Fruit fly (Drosophila melanogaster) whole organism, adult: ENCODE results near the gene CG43448.

Source experiments
- CG11617 ChIP-seq: fragments of 200-800 bp; sonication (Bioruptor generic); optimal IDR thresholded peaks from 2 replicates; lab custom pipeline; 2017; ENCODE audit warnings: mild to moderate bottlenecking, missing biosample characterization, missing genetic modification reagents, missing genetic modification characterization
- CG1620 ChIP-seq: fragments of 200-800 bp; sonication (Bioruptor generic); optimal IDR thresholded peaks from 2 replicates; lab custom pipeline; 2016; ENCODE audit warnings: missing biosample characterization, missing genetic modification characterization
- CG5204 ChIP-seq: fragments of 200-800 bp; sonication (Bioruptor generic); optimal IDR thresholded peaks from 2 replicates; lab custom pipeline; 2016; ENCODE audit warnings: missing biosample characterization, missing genetic modification characterization
- CG7045 ChIP-seq: fragments of 200-800 bp; sonication (Bioruptor generic); optimal IDR thresholded peaks from 2 replicates; lab custom pipeline; 2017; ENCODE audit warnings: missing biosample characterization, mild to moderate bottlenecking, missing genetic modification characterization
- Hr96 ChIP-seq: fragments of 200-800 bp; sonication (Bioruptor generic); optimal IDR thresholded peaks from 2 replicates; lab custom pipeline; 2016; ENCODE audit warnings: missing biosample characterization, missing genetic modification characterization
- bab1 ChIP-seq: fragments of 200-800 bp; sonication (Bioruptor generic); optimal IDR thresholded peaks from 3 replicates; lab custom pipeline; 2019; ENCODE audit warnings: missing biosample characterization, mild to moderate bottlenecking, missing genetic modification characterization, moderate library complexity
- kay ChIP-seq: fragments of 200-800 bp; sonication (Bioruptor generic); peaks from one replicate; lab custom pipeline; 2016; ENCODE audit warnings: missing biosample characterization, missing genetic modification characterization, borderline replicate concordance
- tj ChIP-seq: fragments of 200-800 bp; sonication (Bioruptor generic); optimal IDR thresholded peaks from 3 replicates; lab custom pipeline; 2017; ENCODE audit warnings: missing biosample characterization, mild to moderate bottlenecking, missing genetic modification characterization, moderate library complexity

- no peak for TF ChIP-seq CG1620
- TF ChIP-seq tj, result no peak
- TF ChIP-seq CG7045, result no peak
- TF ChIP-seq Hr96, result no peak
- TF ChIP-seq CG5204, result no peak
- no peak for TF ChIP-seq kay (GFP tag; lab: Kevin White, UChicago)
- no peak for TF ChIP-seq bab1 (GFP tag; lab: Kevin White, UChicago)
- TF ChIP-seq CG11617 (GFP tag; lab: Kevin White, UChicago), result no peak
These were observed 31.2 kb upstream of the CG43448 start for dm6 chr3R:30268733-30269132.
